Worm (Caenorhabditis elegans) whole organism, early embryonic: ENCODE data around the gene srg-46.

Experiments
- aly-1 ChIP-seq: sonication (generic microtip); optimal IDR thresholded peaks from 2 replicates; lab custom pipeline; 2016; ENCODE audit warnings: missing genetic modification characterization, missing compliant biosample characterization
- ceh-13 ChIP-seq: fragments of 200-800 bp; sonication (Bioruptor generic); optimal IDR thresholded peaks from 2 replicates; lab custom pipeline; 2018; ENCODE audit warnings: mild to moderate bottlenecking, missing genetic modification characterization, missing compliant biosample characterization
- sea-1 ChIP-seq: fragments of 200-800 bp; sonication (Bioruptor generic); conservative IDR thresholded peaks from 2 replicates; pipeline ENCODE4 v1.3.6; 2022; ENCODE audit warnings: missing genetic modification characterization, missing compliant biosample characterization

DNA sequence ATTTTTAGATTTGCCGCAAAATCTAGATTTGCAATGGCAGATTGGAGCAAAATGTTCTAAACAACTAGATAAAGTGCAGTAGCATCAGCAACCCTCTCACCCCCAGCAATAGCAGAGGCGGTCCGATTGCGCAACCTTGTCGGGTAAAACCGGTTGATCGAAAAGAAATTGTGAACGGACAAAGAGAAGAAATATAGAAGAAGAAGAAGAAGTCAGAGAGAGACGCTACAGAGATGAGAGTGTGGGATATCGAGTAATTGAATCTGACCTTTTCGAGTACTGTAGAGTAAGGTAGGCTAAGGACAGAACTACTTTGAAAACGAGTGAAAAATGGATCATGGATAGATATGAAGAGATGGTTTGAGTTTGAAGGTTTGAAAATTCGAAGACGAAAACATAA lies 12.3 kb downstream of the srg-46 start:
- TF ChIP-seq aly-1 (tag; lab: Kevin White, UChicago) (no peak), sea-1 (GFP tag; lab: Robert Waterston, UW) (no peak), ceh-13 (GFP tag; lab: Kevin White, UChicago) (no peak)
